Worm (Caenorhabditis elegans): Measurements from ENCODE around the gene gex-5.
"Not testable (repeated sequence)": the region's sequence is repeated elsewhere in the genome, so short reads cannot be mapped to it uniquely, and the experiment has no call there.

Gene gex-5

ce11 chrIII:4742620-4743019 lies 39.2 kb downstream of the gex-5 start, which contains the start of gene twk-6:
twk-6 (plus strand) TSS chrIII:4742920.
- TF ChIP-seq unc-86, dve-1, sox-4 (tag; optimal IDR thresholded peaks at IDR 0.05): not testable (repeated sequence)

- TF ChIP-seq elt-2 (tag; optimal IDR thresholded peaks at IDR 0.05) (peak; percentile 27), pqm-1 (tag; optimal IDR thresholded peaks at IDR 0.05) (no peak), C38D4.7 (GFP tag; optimal IDR thresholded peaks at IDR 0.05) (no peak), sox-4 (tag; optimal IDR thresholded peaks at IDR 0.05) (no peak), fkh-6 (tag; optimal IDR thresholded peaks at IDR 0.05) (no peak)
Measured at ce11 chrIII:4740820-4741219, 41.0 kb downstream of the gex-5 start.

- TF ChIP-seq nhr-232 (tag; optimal IDR thresholded peaks at IDR 0.05) (no peak), sox-2 (GFP tag; IDR thresholded peaks at IDR 0.05) (no peak), nhr-11 (tag; optimal IDR thresholded peaks at IDR 0.05) (no peak), gmeb-2 (tag; optimal IDR thresholded peaks at IDR 0.05) (no peak), pqm-1 (tag; optimal IDR thresholded peaks at IDR 0.05) (no peak), ceh-31 (tag; optimal IDR thresholded peaks at IDR 0.05) (no peak), eyg-1 (tag; optimal IDR thresholded peaks at IDR 0.05) (no peak), ceh-6 (GFP tag; optimal IDR thresholded peaks at IDR 0.05) (no peak), ahr-1 (tag; optimal IDR thresholded peaks at IDR 0.05) (no peak), pha-2 (tag; optimal IDR thresholded peaks at IDR 0.05) (no peak), hlh-8 (tag; optimal IDR thresholded peaks at IDR 0.05) (no peak)
Measured at ce11 chrIII:4739975-4740374, 41.8 kb downstream of the gex-5 start, which contains the start of gene ras-2. ras-2 (minus strand) TSS chrIII:4740075.

- TF ChIP-seq ceh-19 (GFP tag; optimal IDR thresholded peaks at IDR 0.05), result no peak
Measured at ce11 chrIII:4735443-4735842, 46.3 kb downstream of the gex-5 start, which contains the start of gene F17C8.7. F17C8.7 (plus strand) TSS chrIII:4735743.

ce11 chrIII:4734056-4734455 lies 47.7 kb downstream of the gex-5 start, which contains the start of gene F17C8.9:
F17C8.9 (plus strand) TSS chrIII:4734356.
- no peak for TF ChIP-seq lin-11 (tag; optimal IDR thresholded peaks at IDR 0.05)
- TF ChIP-seq npax-4 (tag; optimal IDR thresholded peaks at IDR 0.05), result no peak
- no peak for TF ChIP-seq ceh-45 (GFP tag; IDR thresholded peaks at IDR 0.05)
- TF ChIP-seq unc-3 (GFP tag; conservative IDR thresholded peaks at IDR 0.05), result no peak
- no peak for TF ChIP-seq unc-3 (tag; optimal IDR thresholded peaks at IDR 0.05)
- TF ChIP-seq pat-9 (tag; optimal IDR thresholded peaks at IDR 0.05), result no peak
- TF ChIP-seq K09A11.1 (tag; optimal IDR thresholded peaks at IDR 0.05; ENCODE audit: insufficient read depth), result no peak
- no peak for TF ChIP-seq ref-2 (tag; optimal IDR thresholded peaks at IDR 0.05)
- no peak for TF ChIP-seq pqm-1 (tag; optimal IDR thresholded peaks at IDR 0.05)

ce11 chrIII:4731295-4731988 lies 50.3 kb downstream of the gex-5 start, which contains the start of gene F17C8.3:
F17C8.3 (plus strand) TSS chrIII:4731938.
- TF ChIP-seq ceh-18 (tag; optimal IDR thresholded peaks at IDR 0.05) (peak; percentile 69), syd-9 (tag; optimal IDR thresholded peaks at IDR 0.05) (no peak)

Measured in whole organism, late embryonic.